Fruit fly (Drosophila melanogaster): ENCODE measurements around the gene CG9040.

The CG9040 gene

dm6 chr3L:14004963-14005458 lies 17.3 kb downstream of the CG9040 start (continued):
- TF ChIP-seq CG8281 (tag; optimal IDR thresholded peaks at IDR 0.05) (peak; percentile 85), hkb (optimal IDR thresholded peaks at IDR 0.05) (no peak), hkb (GFP tag; IDR thresholded peaks at IDR 0.05) (peak; percentile 97), Nf-YB (GFP tag; optimal IDR thresholded peaks at IDR 0.05) (peak; percentile 74), wdn (GFP tag; IDR thresholded peaks at IDR 0.05) (peak; percentile 87), Sox102F (GFP tag; optimal IDR thresholded peaks at IDR 0.05) (peak; percentile 98), pita (GFP tag; optimal IDR thresholded peaks at IDR 0.05) (no peak), Stat92E (GFP tag; optimal IDR thresholded peaks at IDR 0.05) (peak in 1 of 3 experiments; percentile 51), hbn (GFP tag; IDR thresholded peaks at IDR 0.05; ENCODE audit: partially characterized antibody) (no peak), CG9437 (GFP tag; optimal IDR thresholded peaks at IDR 0.05) (peak; percentile 89), Med (GFP tag) (peak; percentile 99), bigmax (GFP tag; optimal IDR thresholded peaks at IDR 0.05) (peak; percentile 33), CG8359 (GFP tag; optimal IDR thresholded peaks at IDR 0.05; ENCODE audit: borderline replicate concordance) (peak; percentile 82), CG32767 (GFP tag; IDR thresholded peaks at IDR 0.05) (peak; percentile 93), Blimp-1 (GFP tag; optimal IDR thresholded peaks at IDR 0.05) (peak; percentile 94), Oaz (GFP tag; IDR thresholded peaks at IDR 0.05) (peak; percentile 94), ci (GFP tag; IDR thresholded peaks at IDR 0.05) (peak; percentile 98), Dref (GFP tag; IDR thresholded peaks at IDR 0.05) (no peak), CG8388 (GFP tag; optimal IDR thresholded peaks at IDR 0.05) (peak; percentile 90), chm (GFP tag; IDR thresholded peaks at IDR 0.05) (peak; percentile 96), Rfx (GFP tag; IDR thresholded peaks at IDR 0.05) (peak; percentile 94), sob (GFP tag; IDR thresholded peaks at IDR 0.05) (peak; percentile 97), repo (GFP tag; optimal IDR thresholded peaks at IDR 0.05) (peak; percentile 94), CTCF (GFP tag; optimal IDR thresholded peaks at IDR 0.05) (peak; percentile 58), CG6689 (GFP tag; IDR thresholded peaks at IDR 0.05) (peak; percentile 93), CG9797 (GFP tag; optimal IDR thresholded peaks at IDR 0.05) (peak; percentile 37), CG2712 (tag; optimal IDR thresholded peaks at IDR 0.05) (peak; percentile 79), CoRest (tag; optimal IDR thresholded peaks at IDR 0.05) (peak; percentile 96), sisA (GFP tag; IDR thresholded peaks at IDR 0.05) (peak; percentile 98), zfh1 (GFP tag; IDR thresholded peaks at IDR 0.05) (peak; percentile 94), CG6683 (GFP tag; optimal IDR thresholded peaks at IDR 0.05) (peak; percentile 84), Mrtf (GFP tag; IDR thresholded peaks at IDR 0.05) (peak; percentile 91), bsh (GFP tag; optimal IDR thresholded peaks at IDR 0.05) (peak; percentile 95 to 97), Dbx (GFP tag; IDR thresholded peaks at IDR 0.05) (peak; percentile 94), ATbp (GFP tag; optimal IDR thresholded peaks at IDR 0.05) (peak; percentile 95), CG3995 (GFP tag; optimal IDR thresholded peaks at IDR 0.05) (peak; percentile 65), NK7.1 (GFP tag; optimal IDR thresholded peaks at IDR 0.05) (peak; percentile 90), Taf1 (GFP tag; IDR thresholded peaks at IDR 0.05) (peak; percentile 76), Antp (GFP tag; optimal IDR thresholded peaks at IDR 0.05) (peak; percentile 97), CG12659 (GFP tag; optimal IDR thresholded peaks at IDR 0.05) (peak; percentile 96), Sin3A (optimal IDR thresholded peaks at IDR 0.05) (no peak), CG4707 (GFP tag; optimal IDR thresholded peaks at IDR 0.05) (peak; percentile 84), br (optimal IDR thresholded peaks at IDR 0.05) (no peak), fd3F (GFP tag; optimal IDR thresholded peaks at IDR 0.05) (peak; percentile 96), prd (optimal IDR thresholded peaks at IDR 0.05) (no peak), prd (GFP tag; IDR thresholded peaks at IDR 0.05) (peak; percentile 93), chn (GFP tag; optimal IDR thresholded peaks at IDR 0.05) (peak; percentile 95), CG10147 (GFP tag; optimal IDR thresholded peaks at IDR 0.05) (peak; percentile 88), CG1602 (GFP tag; optimal IDR thresholded peaks at IDR 0.05) (peak; percentile 93), Hsf (GFP tag; optimal IDR thresholded peaks at IDR 0.05) (peak; percentile 96), Adf1 (GFP tag; IDR thresholded peaks at IDR 0.05) (peak; percentile 75), CG12744 (GFP tag; optimal IDR thresholded peaks at IDR 0.05) (peak; percentile 83)
